Fruit fly (Drosophila melanogaster): ENCODE data around the gene sta.

sta gene

DNA sequence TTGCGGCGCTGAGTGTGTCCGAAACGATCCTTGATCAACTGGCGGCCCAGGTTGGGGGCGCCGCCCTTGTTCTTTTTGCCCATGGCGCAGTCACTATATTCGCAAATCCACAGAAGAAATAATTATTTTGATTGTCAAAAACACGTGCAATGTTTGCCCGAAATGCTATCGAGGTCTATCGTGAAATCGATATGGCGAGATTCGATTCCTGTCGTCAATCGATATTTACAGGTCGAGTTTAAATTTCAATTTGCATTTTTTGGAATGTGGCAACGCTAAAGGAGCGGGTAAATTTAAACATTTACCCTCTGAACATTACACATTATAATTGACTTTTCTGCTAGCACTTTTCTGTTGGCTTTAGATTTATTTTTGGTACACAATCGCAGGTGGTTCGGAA is 19.2 kb downstream of the sta start, which contains the start of gene Ns3 (continued):
- TF ChIP-seq Dp (GFP tag; optimal IDR thresholded peaks at IDR 0.05) (peak; percentile 94), Aef1 (GFP tag; IDR thresholded peaks at IDR 0.05) (no peak), Doc3 (GFP tag; IDR thresholded peaks at IDR 0.05; ENCODE audit: partially characterized antibody) (peak; percentile 72), CHES-1-like (GFP tag; optimal IDR thresholded peaks at IDR 0.05) (no peak), cwo (GFP tag; optimal IDR thresholded peaks at IDR 0.05) (peak; percentile 54), jigr1 (GFP tag; IDR thresholded peaks at IDR 0.05) (no peak), esg (GFP tag; conservative IDR thresholded peaks at IDR 0.05) (no peak), CG33213 (GFP tag; optimal IDR thresholded peaks at IDR 0.05) (peak; percentile 5), vvl (GFP tag; IDR thresholded peaks at IDR 0.05) (peak; percentile 95), CG1832 (GFP tag; optimal IDR thresholded peaks at IDR 0.05) (no peak), CG7963 (GFP tag; IDR thresholded peaks at IDR 0.05; ENCODE audit: partially characterized antibody) (peak; percentile 91), chinmo (GFP tag; IDR thresholded peaks at IDR 0.05; ENCODE audit: partially characterized antibody) (peak; percentile 88), CG14860 (GFP tag; IDR thresholded peaks at IDR 0.05; ENCODE audit: partially characterized antibody) (peak; percentile 84), ase (GFP tag; IDR thresholded peaks at IDR 0.05) (no peak), oc (tag; optimal IDR thresholded peaks at IDR 0.05) (no peak), CG17612 (GFP tag; IDR thresholded peaks at IDR 0.05) (no peak), yki (optimal IDR thresholded peaks at IDR 0.05) (no peak), Sry-δ (GFP tag; optimal IDR thresholded peaks at IDR 0.05) (peak; percentile 78), CkIIα-i1 (GFP tag; IDR thresholded peaks at IDR 0.05) (no peak), lab (GFP tag; optimal IDR thresholded peaks at IDR 0.05) (no peak), CG31365 (tag; optimal IDR thresholded peaks at IDR 0.05) (no peak), fd102C (GFP tag; optimal IDR thresholded peaks at IDR 0.05) (no peak), Ets97D (GFP tag; optimal IDR thresholded peaks at IDR 0.05) (peak; percentile 2), h (optimal IDR thresholded peaks at IDR 0.05) (no peak), D19B (GFP tag; optimal IDR thresholded peaks at IDR 0.05) (no peak), chn (GFP tag; optimal IDR thresholded peaks at IDR 0.05) (no peak), tna (GFP tag; IDR thresholded peaks at IDR 0.05; ENCODE audit: partially characterized antibody) (peak; percentile 87), phol (tag; optimal IDR thresholded peaks at IDR 0.05) (peak; percentile 27), Dad (GFP tag; optimal IDR thresholded peaks at IDR 0.05) (no peak), Nf-YB (GFP tag; optimal IDR thresholded peaks at IDR 0.05) (no peak), sob (GFP tag; IDR thresholded peaks at IDR 0.05) (no peak), YL-1 (GFP tag; optimal IDR thresholded peaks at IDR 0.05) (peak; percentile 63), knrl (GFP tag; IDR thresholded peaks at IDR 0.05; ENCODE audit: partially characterized antibody) (peak; percentile 71; the same call in 2 of the 3 replicates), Vsx1 (GFP tag; optimal IDR thresholded peaks at IDR 0.05) (no peak), CG9797 (GFP tag; optimal IDR thresholded peaks at IDR 0.05) (peak; percentile 28), tup (GFP tag; optimal IDR thresholded peaks at IDR 0.05) (no peak), CG10654 (GFP tag; optimal IDR thresholded peaks at IDR 0.05) (no peak), CG13424 (tag; optimal IDR thresholded peaks at IDR 0.05) (no peak), Hand (GFP tag; optimal IDR thresholded peaks at IDR 0.05) (no peak), CG30431 (GFP tag; optimal IDR thresholded peaks at IDR 0.05) (no peak), Dip3 (GFP tag; optimal IDR thresholded peaks at IDR 0.05) (no peak), wdn (GFP tag; IDR thresholded peaks at IDR 0.05) (no peak), CG15269 (tag; optimal IDR thresholded peaks at IDR 0.05) (no peak), maf-S (GFP tag; optimal IDR thresholded peaks at IDR 0.05) (no peak), Tbp (GFP tag; optimal IDR thresholded peaks at IDR 0.05) (no peak), CG6854 (GFP tag; optimal IDR thresholded peaks at IDR 0.05) (no peak), caup (GFP tag; optimal IDR thresholded peaks at IDR 0.05; ENCODE audit: severe bottlenecking) (no peak), pfk (GFP tag; optimal IDR thresholded peaks at IDR 0.05) (no peak), br (optimal IDR thresholded peaks at IDR 0.05) (no peak), dm (GFP tag; optimal IDR thresholded peaks at IDR 0.05) (peak; percentile 93), CG4854 (GFP tag; optimal IDR thresholded peaks at IDR 0.05) (no peak), CG10462 (GFP tag; optimal IDR thresholded peaks at IDR 0.05) (no peak)
